Worm (Caenorhabditis elegans): Measurements from ENCODE around the gene srw-79.

DNA sequence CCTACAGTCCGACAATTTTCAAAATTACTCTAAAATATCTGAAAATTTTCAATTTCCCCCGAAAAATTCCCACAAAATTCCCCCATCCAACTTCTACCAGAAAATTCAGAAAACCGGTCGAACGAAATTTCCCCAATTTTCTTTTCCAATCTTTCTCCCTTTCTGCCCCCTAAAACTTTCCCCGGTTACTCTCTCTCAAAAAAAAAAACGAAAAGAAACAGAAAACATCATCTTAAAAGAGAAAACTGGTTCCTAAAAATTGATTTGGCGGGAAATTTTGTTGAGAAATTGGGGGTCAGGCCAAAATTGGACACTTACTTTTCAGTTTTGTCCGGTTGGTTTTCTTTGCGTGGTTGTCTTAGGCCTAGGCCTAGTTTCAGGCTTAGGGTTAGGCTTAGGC, 31.1 kb downstream of the srw-79 start:
- TF ChIP-seq ama-1 (optimal IDR thresholded peaks at IDR 0.05) (no peak), ztf-11 (tag; optimal IDR thresholded peaks at IDR 0.05) (no peak), unc-39 (tag; optimal IDR thresholded peaks at IDR 0.05) (no peak), nhr-23 (tag; optimal IDR thresholded peaks at IDR 0.05) (no peak), nhr-12 (tag; optimal IDR thresholded peaks at IDR 0.05) (no peak), aly-2 (tag; optimal IDR thresholded peaks at IDR 0.05) (no peak), fkh-10 (GFP tag; optimal IDR thresholded peaks at IDR 0.05) (no peak), fos-1 (tag; optimal IDR thresholded peaks at IDR 0.05) (no peak), unc-62 (GFP tag; optimal IDR thresholded peaks at IDR 0.05) (no peak), snpc-4 (tag; optimal IDR thresholded peaks at IDR 0.05) (no peak), ceh-82 (tag; optimal IDR thresholded peaks at IDR 0.05) (no peak)

All from whole organism, L3 larva.